Worm (Caenorhabditis elegans) whole organism, L4 larva: Measurements from ENCODE around the gene F16G10.14.
A peak's percentile ranks its signal among the peaks of the same experiment; 100 is the strongest.

Experiments
- F37D6.2 ChIP-seq: sonication (generic microtip); optimal IDR thresholded peaks from 2 replicates; lab custom pipeline; 2016; ENCODE audit warnings: mild to moderate bottlenecking, missing genetic modification characterization, missing compliant biosample characterization
- aha-1 ChIP-seq: fragments of 150-350 bp; peaks from one replicate; lab custom pipeline; 2014; ENCODE audit warnings: missing biosample characterization, missing genetic modification characterization
- aly-2 ChIP-seq: sonication (generic microtip); optimal IDR thresholded peaks from 2 replicates; lab custom pipeline; 2018; ENCODE audit warnings: missing biosample characterization, missing genetic modification characterization
- arid-1 ChIP-seq: fragments of 200-800 bp; sonication (Bioruptor generic); conservative IDR thresholded peaks from 2 replicates; pipeline ENCODE4 v1.3.6; 2022; ENCODE audit warnings: missing genetic modification reagents, missing genetic modification characterization, missing compliant biosample characterization
- ceh-32 ChIP-seq: sonication (generic microtip); optimal IDR thresholded peaks from 2 replicates; lab custom pipeline; 2016; ENCODE audit warnings: mild to moderate bottlenecking, missing genetic modification characterization, missing compliant biosample characterization; ENCODE audit not compliant: poor library complexity
- ceh-44 ChIP-seq: fragments of 200-800 bp; sonication (Bioruptor generic); IDR thresholded peaks from 2 replicates; pipeline ENCODE4 v1.3.6; 2022; ENCODE audit warnings: missing genetic modification reagents, missing genetic modification characterization, missing compliant biosample characterization
- ceh-62 ChIP-seq: sonication (generic microtip); optimal IDR thresholded peaks from 2 replicates; lab custom pipeline; 2017; ENCODE audit warnings: missing biosample characterization, missing genetic modification characterization
- ceh-82 ChIP-seq: sonication (generic microtip); optimal IDR thresholded peaks from 2 replicates; lab custom pipeline; 2017; ENCODE audit warnings: missing biosample characterization, missing genetic modification characterization
- daf-12 ChIP-seq: fragments of 150-350 bp; optimal IDR thresholded peaks from 2 replicates; lab custom pipeline; 2014; ENCODE audit warnings: missing biosample characterization, missing genetic modification reagents, missing genetic modification characterization
- dmd-6 ChIP-seq: fragments of 200-800 bp; sonication (Bioruptor generic); IDR thresholded peaks from 2 replicates; pipeline ENCODE4 v1.3.6; 2022; ENCODE audit warnings: missing genetic modification reagents, missing genetic modification characterization, missing compliant biosample characterization
- dpl-1 ChIP-seq: fragments of 150-350 bp; optimal IDR thresholded peaks from 2 replicates; lab custom pipeline; 2014; ENCODE audit warnings: missing biosample characterization, missing genetic modification reagents, missing genetic modification characterization
- duxl-1 ChIP-seq: sonication (generic microtip); optimal IDR thresholded peaks from 2 replicates; lab custom pipeline; 2016; ENCODE audit warnings: mild to moderate bottlenecking, missing genetic modification characterization, moderate library complexity, missing compliant biosample characterization; ENCODE audit not compliant: poor library complexity
- dve-1 ChIP-seq: sonication (generic microtip); optimal IDR thresholded peaks from 2 replicates; lab custom pipeline; 2017; ENCODE audit warnings: antibody characterized with exemption, mild to moderate bottlenecking, missing genetic modification characterization, missing compliant biosample characterization; ENCODE audit not compliant: insufficient read depth
- egl-43 ChIP-seq: fragments of 200-800 bp; sonication (Bioruptor generic); IDR thresholded peaks from 2 replicates; pipeline ENCODE4 v1.3.6; 2022; ENCODE audit warnings: missing genetic modification reagents, missing genetic modification characterization, missing compliant biosample characterization
- fkh-10 ChIP-seq: fragments of 150-350 bp; optimal IDR thresholded peaks from 2 replicates; lab custom pipeline; 2014; ENCODE audit warnings: missing biosample characterization, missing genetic modification reagents, missing genetic modification characterization
- fos-1 ChIP-seq: fragments of 150-350 bp; optimal IDR thresholded peaks from 2 replicates; lab custom pipeline; 2014; ENCODE audit warnings: missing biosample characterization, missing genetic modification characterization
- gei-8 ChIP-seq: fragments of 200-800 bp; sonication (Bioruptor generic); optimal IDR thresholded peaks from 2 replicates; lab custom pipeline; 2018; ENCODE audit warnings: mild to moderate bottlenecking, missing genetic modification characterization, missing compliant biosample characterization
- hmg-1.1 ChIP-seq: fragments of 200-800 bp; sonication (Bioruptor generic); IDR thresholded peaks from 2 replicates; pipeline ENCODE4 v1.3.6; 2022; ENCODE audit warnings: missing genetic modification reagents, missing genetic modification characterization, missing compliant biosample characterization
- lim-7 ChIP-seq: fragments of 200-800 bp; sonication (Bioruptor generic); IDR thresholded peaks from 2 replicates; pipeline ENCODE4 v1.3.6; 2022; ENCODE audit warnings: missing genetic modification characterization, missing compliant biosample characterization
- lin-13 ChIP-seq: fragments of 150-350 bp; optimal IDR thresholded peaks from 2 replicates; lab custom pipeline; 2014; ENCODE audit warnings: missing biosample characterization, missing genetic modification reagents, missing genetic modification characterization
- lin-39 ChIP-seq: fragments of 150-350 bp; optimal IDR thresholded peaks from 2 replicates; lab custom pipeline; 2014; ENCODE audit warnings: missing biosample characterization, missing genetic modification reagents, missing genetic modification characterization
- lir-3 ChIP-seq: sonication (generic microtip); optimal IDR thresholded peaks from 2 replicates; lab custom pipeline; 2016; ENCODE audit warnings: mild to moderate bottlenecking, missing genetic modification characterization, missing compliant biosample characterization
- lsy-2 ChIP-seq, 2 experiments: fragments of 150-350 bp in 1 of 2; sonication (generic microtip) in 1 of 2; optimal IDR thresholded peaks; 2 replicates each; lab custom pipeline; 2014 to 2017; ENCODE audit warnings: missing biosample characterization in 2 of 2, missing genetic modification characterization in 2 of 2
- madf-9 ChIP-seq: fragments of 200-800 bp; sonication (Bioruptor generic); conservative IDR thresholded peaks from 2 replicates; pipeline ENCODE4 v1.3.6; 2022; ENCODE audit warnings: missing genetic modification reagents, missing genetic modification characterization, missing compliant biosample characterization
- mdt-29 ChIP-seq: fragments of 200-800 bp; sonication (Bioruptor generic); IDR thresholded peaks from 2 replicates; pipeline ENCODE4 v1.3.6; 2022; ENCODE audit warnings: missing genetic modification reagents, missing genetic modification characterization, missing compliant biosample characterization
- nhr-10 ChIP-seq: fragments of 150-350 bp; optimal IDR thresholded peaks from 2 replicates; lab custom pipeline; 2014; ENCODE audit warnings: missing biosample characterization, missing genetic modification characterization
- nhr-111 ChIP-seq: fragments of 200-800 bp; sonication (Bioruptor generic); optimal IDR thresholded peaks from 2 replicates; lab custom pipeline; 2018; ENCODE audit warnings: mild to moderate bottlenecking, missing genetic modification characterization, missing compliant biosample characterization
- nhr-25 ChIP-seq: sonication (generic microtip); optimal IDR thresholded peaks from 2 replicates; lab custom pipeline; 2017; ENCODE audit warnings: missing genetic modification characterization, mild to moderate bottlenecking, missing compliant biosample characterization, antibody characterized with exemption, moderate library complexity, borderline replicate concordance; ENCODE audit not compliant: insufficient read depth
- nhr-48 ChIP-seq: sonication (generic microtip); optimal IDR thresholded peaks from 2 replicates; lab custom pipeline; 2016; ENCODE audit warnings: mild to moderate bottlenecking, missing genetic modification characterization, missing compliant biosample characterization
- nhr-76 ChIP-seq: fragments of 150-350 bp; optimal IDR thresholded peaks from 2 replicates; lab custom pipeline; 2014; ENCODE audit warnings: missing biosample characterization, missing genetic modification characterization
- nhr-77 ChIP-seq: fragments of 150-350 bp; optimal IDR thresholded peaks from 2 replicates; lab custom pipeline; 2014; ENCODE audit warnings: missing biosample characterization, missing genetic modification characterization
- pha-4 ChIP-seq, 2 experiments: fragments of 150-350 bp in 1 of 2; fragments of 200-800 bp in 1 of 2; sonication (Bioruptor generic) in 1 of 2; IDR thresholded peaks in 1 of 2; optimal IDR thresholded peaks in 1 of 2; 2 replicates each; pipeline versions ENCODE4 v1.3.6 to Lab custom; 2014 to 2022; ENCODE audit warnings: missing genetic modification characterization in 2 of 2, missing genetic modification reagents in 2 of 2, missing biosample characterization in 1 of 2, missing compliant biosample characterization in 1 of 2
- php-3 ChIP-seq: fragments of 200-800 bp; sonication (Bioruptor generic); IDR thresholded peaks from 2 replicates; pipeline ENCODE4 v1.3.6; 2022; ENCODE audit warnings: missing genetic modification reagents, missing genetic modification characterization, missing compliant biosample characterization
- set-16 ChIP-seq: fragments of 200-800 bp; sonication (Bioruptor generic); IDR thresholded peaks from 2 replicates; pipeline ENCODE4 v1.3.6; 2022; ENCODE audit warnings: missing genetic modification reagents, missing genetic modification characterization, missing compliant biosample characterization
- skn-1 ChIP-seq: fragments of 150-350 bp; optimal IDR thresholded peaks from 2 replicates; lab custom pipeline; 2014; ENCODE audit warnings: missing biosample characterization, missing genetic modification characterization
- snpc-1.2 ChIP-seq: fragments of 200-800 bp; sonication (Bioruptor generic); IDR thresholded peaks from 2 replicates; pipeline ENCODE4 v1.3.6; 2022; ENCODE audit warnings: missing genetic modification reagents, missing genetic modification characterization, missing compliant biosample characterization
- spr-1 ChIP-seq: sonication (generic microtip); optimal IDR thresholded peaks from 2 replicates; lab custom pipeline; 2016; ENCODE audit warnings: mild to moderate bottlenecking, missing genetic modification characterization, missing compliant biosample characterization
- tag-97 ChIP-seq: fragments of 200-800 bp; sonication (Bioruptor generic); IDR thresholded peaks from 2 replicates; pipeline ENCODE4 v1.3.6; 2022; ENCODE audit warnings: missing genetic modification characterization, missing compliant biosample characterization
- unc-130 ChIP-seq: sonication (generic microtip); optimal IDR thresholded peaks from 2 replicates; lab custom pipeline; 2016; ENCODE audit warnings: missing genetic modification reagents, missing genetic modification characterization, missing compliant biosample characterization
- unc-39 ChIP-seq: sonication (generic microtip); optimal IDR thresholded peaks from 2 replicates; lab custom pipeline; 2017; ENCODE audit warnings: missing biosample characterization, missing genetic modification characterization
- zag-1 ChIP-seq: fragments of 150-350 bp; optimal IDR thresholded peaks from 2 replicates; lab custom pipeline; 2014; ENCODE audit warnings: missing biosample characterization, missing genetic modification characterization
- zfp-3 ChIP-seq: fragments of 200-800 bp; sonication (Bioruptor generic); conservative IDR thresholded peaks from 2 replicates; pipeline ENCODE4 v1.3.6; 2022; ENCODE audit warnings: missing genetic modification reagents, missing genetic modification characterization, missing compliant biosample characterization
- zip-2 ChIP-seq: fragments of 150-350 bp; optimal IDR thresholded peaks from 2 replicates; lab custom pipeline; 2014; ENCODE audit warnings: missing biosample characterization, missing genetic modification characterization

The F16G10.14 gene

ce11 chrII:2383334-2383733, 15.4 kb downstream of the F16G10.14 start, which contains the start of gene F16G10.8:
Gene F16G10.8, minus strand, starts transcription at chrII:2383434.
- no peak for TF ChIP-seq unc-130
- no peak for TF ChIP-seq zip-2 (tag; lab: Kevin White, UChicago)
- no peak for TF ChIP-seq tag-97
- no peak for TF ChIP-seq php-3 (GFP tag; lab: Robert Waterston, UW)
- no peak for TF ChIP-seq skn-1 (tag; lab: Kevin White, UChicago)

- TF ChIP-seq dmd-6 (GFP tag; lab: Robert Waterston, UW) (no peak), ceh-32 (tag; lab: Kevin White, UChicago) (no peak), ceh-62 (tag; lab: Kevin White, UChicago) (no peak), nhr-10 (tag; lab: Kevin White, UChicago) (no peak), nhr-48 (tag; lab: Kevin White, UChicago) (no peak), zag-1 (tag; lab: Kevin White, UChicago) (no peak), dpl-1 (GFP tag; lab: Kevin White, UChicago) (no peak), snpc-1.2 (GFP tag; lab: Robert Waterston, UW) (no peak), unc-39 (tag; lab: Kevin White, UChicago) (no peak), fos-1 (tag; lab: Kevin White, UChicago) (no peak), lir-3 (tag; lab: Kevin White, UChicago) (no peak)
- TF ChIP-seq, all 104 proteins: peak for 0
Observed at ce11 chrII:2380174-2380573, 18.6 kb downstream of the F16G10.14 start, which contains the start of gene F16G10.7. Gene F16G10.7, minus strand, starts transcription at chrII:2380274.

- TF ChIP-seq set-16 (GFP tag; lab: Robert Waterston, UW) (peak; percentile 83), zag-1 (tag; lab: Kevin White, UChicago) (no peak)
Observed at ce11 chrII:2379673-2380072, 19.1 kb downstream of the F16G10.14 start.

- TF ChIP-seq nhr-77 (tag; lab: Kevin White, UChicago) = peak; percentile 86
- TF ChIP-seq duxl-1 = peak; percentile 77
- TF ChIP-seq mdt-29 (GFP tag; lab: Robert Waterston, UW) = peak; percentile 51; the same call in 1 of the 2 replicates
- no peak for TF ChIP-seq ceh-44 (GFP tag; lab: Robert Waterston, UW)
- TF ChIP-seq zfp-3 = no peak
- no peak for TF ChIP-seq F37D6.2
- TF ChIP-seq gei-8 (GFP tag; lab: Kevin White, UChicago) = no peak
- TF ChIP-seq spr-1 (tag; lab: Kevin White, UChicago) = peak; percentile 29
- no peak for TF ChIP-seq aly-2 (tag; lab: Kevin White, UChicago)
- TF ChIP-seq lir-3 (tag; lab: Kevin White, UChicago) = no peak
- no peak for TF ChIP-seq nhr-25 (tag; lab: Kevin White, UChicago)
- no peak for TF ChIP-seq nhr-76 (tag; lab: Kevin White, UChicago)
- TF ChIP-seq arid-1 (GFP tag; lab: Robert Waterston, UW) = no peak
- peak; percentile 97 for TF ChIP-seq aha-1
- TF ChIP-seq lin-39 = no peak
- TF ChIP-seq lim-7 (GFP tag; lab: Robert Waterston, UW) = no peak
- TF ChIP-seq daf-12 (tag; lab: Kevin White, UChicago) = no peak
- TF ChIP-seq php-3 (GFP tag; lab: Robert Waterston, UW) = peak; percentile 100
- 0 out of 2 replicates have a peak, but pooled peaks have one; percentile 7 for TF ChIP-seq madf-9 (GFP tag; lab: Robert Waterston, UW)
- no peak for TF ChIP-seq nhr-111 (GFP tag; lab: Kevin White, UChicago)
- TF ChIP-seq pha-4 (GFP tag; IDR thresholded peaks at IDR 0.05; lab: Robert Waterston, UW) = peak; percentile 92
- no peak for TF ChIP-seq pha-4 (tag; optimal IDR thresholded peaks at IDR 0.05; lab: Kevin White, UChicago)
- TF ChIP-seq hmg-1.1 = 0 out of 2 replicates have a peak, but pooled peaks have one; percentile 29
- TF ChIP-seq fos-1 (tag; lab: Kevin White, UChicago) = peak; percentile 88
- peak; percentile 89 to 94 for TF ChIP-seq lsy-2 (tag; optimal IDR thresholded peaks at IDR 0.05; lab: Kevin White, UChicago)
- no peak for TF ChIP-seq fkh-10
- no peak for TF ChIP-seq ceh-32 (tag; lab: Kevin White, UChicago)
- TF ChIP-seq snpc-1.2 (GFP tag; lab: Robert Waterston, UW) = no peak
- no peak for TF ChIP-seq ceh-82 (tag; lab: Kevin White, UChicago)
- peak; percentile 96 for TF ChIP-seq dmd-6 (GFP tag; lab: Robert Waterston, UW)
- TF ChIP-seq egl-43 (GFP tag; lab: Robert Waterston, UW) = no peak
- peak; percentile 27 for TF ChIP-seq lin-13
- TF ChIP-seq dve-1 (tag; lab: Kevin White, UChicago) = peak; percentile 91
Observed at ce11 chrII:2378465-2379009, 20.2 kb downstream of the F16G10.14 start.
